Worm (Caenorhabditis elegans): ENCODE results near the gene ZK355.8.

- no peak for TF ChIP-seq mel-28 (tag; optimal IDR thresholded peaks at IDR 0.05; ENCODE audit: borderline replicate concordance)
- TF ChIP-seq unc-130 (GFP tag; optimal IDR thresholded peaks at IDR 0.05): no peak
- TF ChIP-seq aptf-2 (GFP tag; conservative IDR thresholded peaks at IDR 0.05): no peak
- no peak for TF ChIP-seq hsf-1 (GFP tag; IDR thresholded peaks at IDR 0.05)
- no peak for TF ChIP-seq Y56A3A.18 (GFP tag; IDR thresholded peaks at IDR 0.05)
These were observed 2.2 kb downstream of the ZK355.8 start for ce11 chrII:2929846-2930245.
